Fruit fly (Drosophila melanogaster): ENCODE data around the gene CG3808.
A peak's percentile ranks its signal among the peaks of the same experiment; 100 is the strongest.

The CG3808 gene

dm6 chr3L:19033154-19033811 is 32.9 kb upstream of the CG3808 start (continued):
- TF ChIP-seq CG17359 (tag; optimal IDR thresholded peaks at IDR 0.05) (peak; percentile 76), en (GFP tag; optimal IDR thresholded peaks at IDR 0.05) (no peak), bbx (GFP tag; IDR thresholded peaks at IDR 0.05; ENCODE audit: partially characterized antibody) (no peak), Hand (GFP tag; optimal IDR thresholded peaks at IDR 0.05) (no peak), crp (GFP tag; optimal IDR thresholded peaks at IDR 0.05) (no peak), cg (GFP tag; optimal IDR thresholded peaks at IDR 0.05) (peak; percentile 40), CG3995 (GFP tag; optimal IDR thresholded peaks at IDR 0.05) (no peak), Fer3 (tag; optimal IDR thresholded peaks at IDR 0.05) (peak; percentile 46), Poxn (GFP tag; IDR thresholded peaks at IDR 0.05) (no peak), zfh1 (GFP tag; IDR thresholded peaks at IDR 0.05) (peak; percentile 89), CG9437 (GFP tag; optimal IDR thresholded peaks at IDR 0.05) (peak; percentile 38), CG17568 (GFP tag; optimal IDR thresholded peaks at IDR 0.05) (peak; percentile 43), CG3281 (GFP tag; optimal IDR thresholded peaks at IDR 0.05) (no peak), fd102C (GFP tag; optimal IDR thresholded peaks at IDR 0.05) (peak; percentile 87), croc (GFP tag; conservative IDR thresholded peaks at IDR 0.05) (peak; percentile 81), CG12219 (GFP tag; optimal IDR thresholded peaks at IDR 0.05) (peak; percentile 59), abd-A (tag; optimal IDR thresholded peaks at IDR 0.05) (no peak), Six4 (GFP tag; optimal IDR thresholded peaks at IDR 0.05) (peak; percentile 61), Dll (GFP tag; IDR thresholded peaks at IDR 0.05; ENCODE audit: partially characterized antibody) (no peak), otp (GFP tag; IDR thresholded peaks at IDR 0.05) (0 out of 3 replicates have a peak, but pooled peaks have one; percentile 55), CG13296 (GFP tag; optimal IDR thresholded peaks at IDR 0.05) (peak; percentile 3), zfh2 (GFP tag; optimal IDR thresholded peaks at IDR 0.05) (no peak), prd (optimal IDR thresholded peaks at IDR 0.05) (no peak), prd (GFP tag; IDR thresholded peaks at IDR 0.05) (peak; percentile 91), sim (GFP tag; IDR thresholded peaks at IDR 0.05) (peak; percentile 74), CG13775 (GFP tag; optimal IDR thresholded peaks at IDR 0.05) (peak; percentile 83), CG3726 (GFP tag; IDR thresholded peaks at IDR 0.05) (peak; percentile 44; the same call in 1 of the 3 replicates), Hmx (GFP tag; optimal IDR thresholded peaks at IDR 0.05) (no peak), yki (optimal IDR thresholded peaks at IDR 0.05) (no peak), unc-4 (GFP tag; IDR thresholded peaks at IDR 0.05; ENCODE audit: partially characterized antibody) (no peak), Scr (GFP tag; IDR thresholded peaks at IDR 0.05; ENCODE audit: partially characterized antibody) (no peak), inv (GFP tag; IDR thresholded peaks at IDR 0.05; ENCODE audit: partially characterized antibody) (no peak), lov (optimal IDR thresholded peaks at IDR 0.05) (no peak), lov (GFP tag; IDR thresholded peaks at IDR 0.05) (peak; percentile 67; the same call in 1 of the 3 replicates), MTF-1 (GFP tag; optimal IDR thresholded peaks at IDR 0.05; ENCODE audit: borderline replicate concordance) (peak; percentile 35), CG14441 (GFP tag; IDR thresholded peaks at IDR 0.05) (no peak), crc (GFP tag; optimal IDR thresholded peaks at IDR 0.05) (no peak), btn (GFP tag; optimal IDR thresholded peaks at IDR 0.05) (no peak), CG16863 (GFP tag; optimal IDR thresholded peaks at IDR 0.05) (no peak), Hr39 (optimal IDR thresholded peaks at IDR 0.05) (no peak), z (GFP tag; IDR thresholded peaks at IDR 0.05) (no peak), esg (GFP tag; conservative IDR thresholded peaks at IDR 0.05) (peak; percentile 55), cas (GFP tag; IDR thresholded peaks at IDR 0.05) (no peak), CG2678 (tag; optimal IDR thresholded peaks at IDR 0.05) (peak; percentile 80), CG7372 (GFP tag; IDR thresholded peaks at IDR 0.05) (peak; percentile 55), CG10274 (GFP tag; optimal IDR thresholded peaks at IDR 0.05) (peak; percentile 11), run (tag; optimal IDR thresholded peaks at IDR 0.05) (no peak), usp (GFP tag; optimal IDR thresholded peaks at IDR 0.05) (no peak), Drgx (GFP tag; IDR thresholded peaks at IDR 0.05) (peak; percentile 41), CG8290 (GFP tag; optimal IDR thresholded peaks at IDR 0.05) (peak; percentile 57), CG8290 (tag; optimal IDR thresholded peaks at IDR 0.05) (peak in 1 of 2 experiments; percentile 60)
